Worm (Caenorhabditis elegans): ENCODE data around the gene icl-1.

- TF ChIP-seq dao-5 (tag; optimal IDR thresholded peaks at IDR 0.05) = no peak
- no peak for TF ChIP-seq him-1 (tag; optimal IDR thresholded peaks at IDR 0.05)
Measured at ce11 chrV:692720-693422, 34.9 kb downstream of the icl-1 start, which contains the start of gene srx-4.
